Fruit fly (Drosophila melanogaster) whole organism, embryonic: ENCODE measurements around the gene XRCC1.
A peak's percentile ranks its signal among the peaks of the same experiment; 100 is the strongest.

ENCODE experiments used
- Asciz ChIP-seq: fragments of 200-800 bp; sonication (Bioruptor generic); optimal IDR thresholded peaks from 2 replicates; lab custom pipeline; 2017; ENCODE audit warnings: missing biosample characterization, mild to moderate bottlenecking, missing genetic modification characterization, missing genetic modification reagents
- BtbVII ChIP-seq: fragments of 200-800 bp; sonication (Bioruptor generic); optimal IDR thresholded peaks from 3 replicates; lab custom pipeline; 2017; ENCODE audit warnings: missing biosample characterization, mild to moderate bottlenecking, missing genetic modification characterization
- CG10959 ChIP-seq: fragments of 200-800 bp; sonication (Bioruptor generic); IDR thresholded peaks from 2 replicates; pipeline ENCODE4 v1.3.6; 2022; ENCODE audit warnings: missing biosample characterization, missing genetic modification characterization
- CG11085 ChIP-seq: fragments of 200-800 bp; sonication (Bioruptor generic); IDR thresholded peaks from 2 replicates; pipeline ENCODE4 v1.3.6; 2022; ENCODE audit warnings: missing biosample characterization, missing genetic modification characterization
- CG12071 ChIP-seq: fragments of 200-800 bp; sonication (Bioruptor generic); optimal IDR thresholded peaks from 3 replicates; lab custom pipeline; 2018; ENCODE audit warnings: missing biosample characterization, mild to moderate bottlenecking, missing genetic modification characterization
- CG12155 ChIP-seq: fragments of 200-800 bp; sonication (Bioruptor generic); optimal IDR thresholded peaks from 3 replicates; lab custom pipeline; 2016; ENCODE audit warnings: missing biosample characterization, missing genetic modification characterization
- CG12219 ChIP-seq: fragments of 200-800 bp; sonication (Bioruptor generic); optimal IDR thresholded peaks from 3 replicates; lab custom pipeline; 2018; ENCODE audit warnings: missing biosample characterization, mild to moderate bottlenecking, missing genetic modification characterization
- CG12659 ChIP-seq: fragments of 200-800 bp; sonication (Bioruptor generic); optimal IDR thresholded peaks from 3 replicates; lab custom pipeline; 2017; ENCODE audit warnings: mild to moderate bottlenecking, missing biosample characterization, missing genetic modification reagents, missing genetic modification characterization
- CG13296 ChIP-seq: fragments of 200-800 bp; sonication (Bioruptor generic); optimal IDR thresholded peaks from 3 replicates; lab custom pipeline; 2018; ENCODE audit warnings: missing biosample characterization, mild to moderate bottlenecking, missing genetic modification characterization
- CG15696 ChIP-seq: fragments of 200-800 bp; sonication (Bioruptor generic); optimal IDR thresholded peaks from 2 replicates; lab custom pipeline; 2019; ENCODE audit warnings: missing biosample characterization, mild to moderate bottlenecking, missing genetic modification characterization, moderate library complexity
- CG17912 ChIP-seq: fragments of 200-800 bp; sonication (Bioruptor generic); optimal IDR thresholded peaks from 2 replicates; lab custom pipeline; 2018; ENCODE audit warnings: missing biosample characterization, mild to moderate bottlenecking, missing genetic modification characterization
- CG2712 ChIP-seq: fragments of 200-800 bp; optimal IDR thresholded peaks from 3 replicates; lab custom pipeline; 2019; ENCODE audit warnings: missing biosample characterization, mild to moderate bottlenecking, missing genetic modification characterization, moderate library complexity
- CG34224 ChIP-seq: fragments of 200-800 bp; sonication (Bioruptor generic); IDR thresholded peaks from 3 replicates; pipeline ENCODE4 v1.3.6; 2022; ENCODE audit warnings: missing biosample characterization, missing genetic modification characterization; ENCODE audit not compliant: partially characterized antibody
- CG34376 ChIP-seq: fragments of 200-800 bp; sonication (Bioruptor generic); optimal IDR thresholded peaks from 2 replicates; lab custom pipeline; 2018; ENCODE audit warnings: missing biosample characterization, mild to moderate bottlenecking, missing genetic modification characterization
- CG34422 ChIP-seq: fragments of 200-800 bp; sonication (Bioruptor generic); IDR thresholded peaks from 3 replicates; pipeline ENCODE4 v1.3.6; 2022; ENCODE audit warnings: missing biosample characterization, missing genetic modification characterization
- CG4820 ChIP-seq: fragments of 200-800 bp; sonication (Bioruptor generic); optimal IDR thresholded peaks from 3 replicates; lab custom pipeline; 2016; ENCODE audit warnings: missing biosample characterization, missing genetic modification characterization
- CG7745 ChIP-seq: fragments of 200-800 bp; sonication (Bioruptor generic); optimal IDR thresholded peaks from 2 replicates; lab custom pipeline; 2018; ENCODE audit warnings: missing biosample characterization, mild to moderate bottlenecking, missing genetic modification characterization, moderate library complexity
- CG7839 ChIP-seq: fragments of 200-800 bp; sonication (Bioruptor generic); optimal IDR thresholded peaks from 3 replicates; lab custom pipeline; 2018; ENCODE audit warnings: missing biosample characterization, mild to moderate bottlenecking, missing genetic modification characterization, moderate library complexity
- CG7963 ChIP-seq: fragments of 200-800 bp; sonication (Bioruptor generic); IDR thresholded peaks from 3 replicates; pipeline ENCODE4 v1.3.6; 2022; ENCODE audit warnings: missing biosample characterization, missing genetic modification characterization; ENCODE audit not compliant: partially characterized antibody
- CG8281 ChIP-seq: fragments of 200-800 bp; sonication (Bioruptor generic); optimal IDR thresholded peaks from 2 replicates; lab custom pipeline; 2018; ENCODE audit warnings: missing biosample characterization, mild to moderate bottlenecking, missing genetic modification characterization, moderate library complexity
- CG9932 ChIP-seq: fragments of 200-800 bp; sonication (Bioruptor generic); IDR thresholded peaks from 2 replicates; pipeline ENCODE4 v1.3.6; 2022; ENCODE audit warnings: missing biosample characterization, missing genetic modification characterization
- CTCF ChIP-seq: fragments of 200-800 bp; sonication (Bioruptor generic); optimal IDR thresholded peaks from 2 replicates; lab custom pipeline; 2017; ENCODE audit warnings: missing biosample characterization, mild to moderate bottlenecking, missing genetic modification characterization, moderate library complexity
- D ChIP-seq, 2 experiments: fragments of 200-800 bp in 1 of 2; fragments of >200 bp in 1 of 2; sonication (Bioruptor generic) in 1 of 2; optimal IDR thresholded peaks; 2 replicates in 1 of 2; 3 replicates in 1 of 2; lab custom pipeline; 2017; ENCODE audit warnings: mild to moderate bottlenecking in 1 of 2, missing biosample characterization in 1 of 2, missing genetic modification characterization in 1 of 2, missing genetic modification reagents in 1 of 2
- D19A ChIP-seq: fragments of 200-800 bp; optimal IDR thresholded peaks from 3 replicates; lab custom pipeline; 2019; ENCODE audit warnings: missing biosample characterization, mild to moderate bottlenecking, missing genetic modification characterization, moderate library complexity
- Doc3 ChIP-seq: fragments of 200-800 bp; sonication (Bioruptor generic); IDR thresholded peaks from 3 replicates; pipeline ENCODE4 v1.3.6; 2022; ENCODE audit warnings: missing biosample characterization, missing genetic modification characterization; ENCODE audit not compliant: partially characterized antibody
- Dp ChIP-seq: fragments of 200-800 bp; sonication (Bioruptor generic); optimal IDR thresholded peaks from 2 replicates; lab custom pipeline; 2018; ENCODE audit warnings: missing biosample characterization, mild to moderate bottlenecking, missing genetic modification characterization, moderate library complexity
- E2f2 ChIP-seq: fragments of 200-800 bp; sonication (Bioruptor generic); IDR thresholded peaks from 2 replicates; pipeline ENCODE4 v1.3.6; 2022; ENCODE audit warnings: missing biosample characterization, missing genetic modification characterization
- Ets97D ChIP-seq: fragments of 200-800 bp; sonication (Bioruptor generic); optimal IDR thresholded peaks from 3 replicates; lab custom pipeline; 2016; ENCODE audit warnings: missing biosample characterization, missing genetic modification characterization
- GATAe ChIP-seq: fragments of 200-800 bp; sonication (Bioruptor generic); conservative IDR thresholded peaks from 2 replicates; pipeline ENCODE4 v1.3.6; 2022; ENCODE audit warnings: missing biosample characterization, missing genetic modification characterization
- HLH54F ChIP-seq: fragments of 200-800 bp; sonication (Bioruptor generic); optimal IDR thresholded peaks from 3 replicates; lab custom pipeline; 2016; ENCODE audit warnings: missing biosample characterization, missing genetic modification characterization
- HmgD ChIP-seq: fragments of 200-800 bp; sonication (Bioruptor generic); optimal IDR thresholded peaks from 3 replicates; lab custom pipeline; 2016; ENCODE audit warnings: missing biosample characterization, missing genetic modification characterization
- Six4 ChIP-seq: fragments of 200-800 bp; sonication (Bioruptor generic); optimal IDR thresholded peaks from 2 replicates; lab custom pipeline; 2016; ENCODE audit warnings: missing biosample characterization, missing genetic modification characterization
- Xrp1 ChIP-seq: fragments of 200-800 bp; sonication (Bioruptor generic); IDR thresholded peaks from 2 replicates; pipeline ENCODE4 v1.3.6; 2022; ENCODE audit warnings: missing biosample characterization, missing genetic modification characterization
- chn ChIP-seq: fragments of 200-800 bp; sonication (Bioruptor generic); optimal IDR thresholded peaks from 2 replicates; lab custom pipeline; 2016; ENCODE audit warnings: missing biosample characterization, missing genetic modification characterization
- crol ChIP-seq: fragments of 200-800 bp; sonication (Bioruptor generic); IDR thresholded peaks from 2 replicates; pipeline ENCODE4 v1.3.6; 2022; ENCODE audit warnings: missing biosample characterization, missing genetic modification characterization
- dm ChIP-seq: fragments of 200-800 bp; sonication (Bioruptor generic); optimal IDR thresholded peaks from 3 replicates; lab custom pipeline; 2016; ENCODE audit warnings: missing biosample characterization, missing genetic modification characterization
- eyg ChIP-seq: fragments of 200-800 bp; sonication (Bioruptor generic); optimal IDR thresholded peaks from 3 replicates; lab custom pipeline; 2016; ENCODE audit warnings: missing biosample characterization, missing genetic modification characterization
- fru ChIP-seq: fragments of >200 bp; optimal IDR thresholded peaks from 2 replicates; lab custom pipeline; 2017
- grn ChIP-seq: fragments of 200-800 bp; sonication (Bioruptor generic); optimal IDR thresholded peaks from 3 replicates; lab custom pipeline; 2017; ENCODE audit warnings: missing biosample characterization, missing genetic modification characterization
- gsb ChIP-seq: fragments of 200-800 bp; sonication (Bioruptor generic); IDR thresholded peaks from 2 replicates; pipeline ENCODE4 v1.3.6; 2022; ENCODE audit warnings: missing biosample characterization, missing genetic modification characterization
- gt ChIP-seq: fragments of 200-800 bp; sonication (Bioruptor generic); IDR thresholded peaks from 2 replicates; pipeline ENCODE4 v1.3.6; 2022; ENCODE audit warnings: missing biosample characterization, missing genetic modification characterization
- klu ChIP-seq: fragments of 200-800 bp; sonication (Bioruptor generic); IDR thresholded peaks from 2 replicates; pipeline ENCODE4 v1.3.6; 2022; ENCODE audit warnings: missing biosample characterization, missing genetic modification characterization
- onecut ChIP-seq: fragments of 200-800 bp; sonication (Bioruptor generic); IDR thresholded peaks from 2 replicates; pipeline ENCODE4 v1.3.6; 2022; ENCODE audit warnings: missing biosample characterization, missing genetic modification characterization
- pan ChIP-seq, 4 experiments: fragments of >200 bp in 3 of 4; fragments of 200-800 bp in 1 of 4; sonication (Bioruptor generic) in 1 of 4; optimal IDR thresholded peaks in 3 of 4; IDR thresholded peaks in 1 of 4; 2 replicates each; pipeline versions ENCODE4 v1.3.6 to Lab custom; 2017 to 2022; ENCODE audit warnings: missing biosample characterization in 2 of 4, missing genetic modification characterization in 2 of 4, mixed read lengths in 1 of 4
- pb ChIP-seq: fragments of 200-800 bp; sonication (Bioruptor generic); optimal IDR thresholded peaks from 3 replicates; lab custom pipeline; 2016; ENCODE audit warnings: missing biosample characterization, missing genetic modification characterization
- so ChIP-seq: fragments of 200-800 bp; sonication (Bioruptor generic); IDR thresholded peaks from 3 replicates; pipeline ENCODE4 v1.3.6; 2022; ENCODE audit warnings: missing biosample characterization, missing genetic modification characterization
- sob ChIP-seq: fragments of 200-800 bp; sonication (Bioruptor generic); IDR thresholded peaks from 2 replicates; pipeline ENCODE4 v1.3.6; 2022; ENCODE audit warnings: missing biosample characterization, missing genetic modification characterization
- tup ChIP-seq: fragments of 200-800 bp; sonication (Bioruptor generic); optimal IDR thresholded peaks from 2 replicates; lab custom pipeline; 2016; ENCODE audit warnings: missing biosample characterization, mild to moderate bottlenecking, missing genetic modification characterization, moderate library complexity
- unc-4 ChIP-seq: fragments of 200-800 bp; sonication (Bioruptor generic); IDR thresholded peaks from 2 replicates; pipeline ENCODE4 v1.3.6; 2022; ENCODE audit warnings: missing biosample characterization, missing genetic modification characterization; ENCODE audit not compliant: partially characterized antibody
- vfl ChIP-seq: fragments of 200-800 bp; sonication (Bioruptor generic); optimal IDR thresholded peaks from 2 replicates; lab custom pipeline; 2016; ENCODE audit warnings: missing biosample characterization, missing genetic modification characterization

XRCC1 gene

dm6 chrX:5322459-5322883 lies 7.2 kb upstream of the XRCC1 start, which contains the start of gene Rnp4F (continued):
- TF ChIP-seq D (optimal IDR thresholded peaks at IDR 0.05; lab: Kevin White, UChicago) (no peak), D (GFP tag; optimal IDR thresholded peaks at IDR 0.05; lab: Kevin White, UChicago) (no peak), gsb (0 out of 2 replicates have a peak, but pooled peaks have one; percentile 25), Asciz (GFP tag; lab: Kevin White, UChicago) (no peak), Ets97D (GFP tag; lab: Kevin White, UChicago) (peak; percentile 97), Dp (peak; percentile 55), tup (peak; percentile 8), pb (GFP tag; lab: Kevin White, UChicago) (peak; percentile 60), CG34422 (peak; percentile 84), CG7839 (tag; lab: Kevin White, UChicago) (peak; percentile 7), HmgD (peak; percentile 70), unc-4 (GFP tag; lab: Robert Waterston, UW) (peak; percentile 75), BtbVII (GFP tag; lab: Kevin White, UChicago) (no peak), CG7745 (tag; lab: Kevin White, UChicago) (no peak), pan (optimal IDR thresholded peaks at IDR 0.05; lab: Kevin White, UChicago) (no peak), pan (GFP tag; optimal IDR thresholded peaks at IDR 0.05 in 1 of 2, IDR thresholded peaks at IDR 0.05 in 1 of 2) (peak in 1 of 2 experiments; percentile 67), sob (GFP tag; lab: Robert Waterston, UW) (peak; percentile 78), CG4820 (peak; percentile 41), vfl (GFP tag; lab: Kevin White, UChicago) (peak; percentile 41), Doc3 (peak; percentile 62; the same call in 2 of the 3 replicates), Six4 (GFP tag; lab: Kevin White, UChicago) (peak; percentile 32), CG12071 (GFP tag; lab: Kevin White, UChicago) (no peak), CG9932 (peak; percentile 90), CG34376 (peak; percentile 56), GATAe (GFP tag; lab: Robert Waterston, UW) (no peak), klu (GFP tag; lab: Robert Waterston, UW) (peak; percentile 39; the same call in 1 of the 2 replicates), grn (GFP tag; lab: Kevin White, UChicago) (no peak), CG11085 (GFP tag; lab: Robert Waterston, UW) (peak; percentile 64), CTCF (GFP tag; lab: Kevin White, UChicago) (peak; percentile 16), CG10959 (GFP tag; lab: Robert Waterston, UW) (peak; percentile 25; the same call in 1 of the 2 replicates), CG34224 (peak; percentile 64), E2f2 (GFP tag; lab: Robert Waterston, UW) (peak; percentile 52), Xrp1 (GFP tag; lab: Robert Waterston, UW) (0 out of 2 replicates have a peak, but pooled peaks have one; percentile 31), onecut (GFP tag; lab: Robert Waterston, UW) (0 out of 2 replicates have a peak, but pooled peaks have one; percentile 14), CG8281 (tag; lab: Kevin White, UChicago) (no peak), so (GFP tag; lab: Robert Waterston, UW) (peak; percentile 36; the same call in 1 of the 3 replicates), fru (no peak), CG7963 (GFP tag; lab: Robert Waterston, UW) (peak; percentile 65; the same call in 2 of the 3 replicates), crol (GFP tag; lab: Robert Waterston, UW) (no peak), dm (GFP tag; lab: Kevin White, UChicago) (peak; percentile 59), CG12659 (GFP tag; lab: Kevin White, UChicago) (peak; percentile 70), gt (GFP tag; lab: Robert Waterston, UW) (0 out of 2 replicates have a peak, but pooled peaks have one; percentile 37), D19A (tag; lab: Kevin White, UChicago) (no peak), chn (peak; percentile 61), CG12219 (GFP tag; lab: Kevin White, UChicago) (no peak), eyg (peak; percentile 46), HLH54F (GFP tag; lab: Kevin White, UChicago) (peak; percentile 87), CG15696 (tag; lab: Kevin White, UChicago) (peak; percentile 25), CG2712 (tag; lab: Kevin White, UChicago) (peak; percentile 34), CG17912 (GFP tag; lab: Kevin White, UChicago) (no peak), CG12155 (GFP tag; lab: Kevin White, UChicago) (peak; percentile 67), CG13296 (peak; percentile 42)
